Fruit fly (Drosophila melanogaster): ENCODE measurements around the gene DIP-gamma.
A peak's percentile ranks its signal among the peaks of the same experiment; 100 is the strongest.

DIP-gamma gene

DNA sequence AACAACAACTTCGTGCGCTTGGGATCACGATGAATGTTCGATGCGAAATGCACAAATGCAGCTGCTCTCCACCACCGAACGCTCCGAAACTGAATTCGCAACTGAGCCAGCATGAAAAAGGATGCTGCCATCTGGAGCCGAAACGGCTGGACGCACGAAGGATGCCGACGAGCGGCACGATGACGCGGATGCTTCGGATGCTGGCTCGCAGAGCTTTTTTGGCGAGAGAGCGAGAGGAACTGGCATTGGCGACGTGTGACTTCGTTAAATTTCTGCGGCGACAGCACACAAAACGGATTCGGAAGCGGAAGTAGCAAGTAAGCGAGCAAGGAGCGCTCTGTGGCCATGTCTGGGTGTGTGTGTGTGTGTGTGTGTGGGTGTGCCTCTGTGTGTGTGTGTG lies at the start of gene DIP-gamma:
DIP-gamma (minus strand) TSS at position 107 of the 400 bp plus-strand sequence.
- TF ChIP-seq kay (GFP tag; ENCODE audit: borderline replicate concordance) (no peak), CG33017 (tag; optimal IDR thresholded peaks at IDR 0.05) (no peak), cic (GFP tag; optimal IDR thresholded peaks at IDR 0.05) (no peak), Clk (GFP tag; optimal IDR thresholded peaks at IDR 0.05) (no peak), pad (GFP tag; optimal IDR thresholded peaks at IDR 0.05) (no peak), CG7045 (GFP tag; optimal IDR thresholded peaks at IDR 0.05) (no peak), CG14711 (tag; optimal IDR thresholded peaks at IDR 0.05) (no peak), CG12768 (GFP tag; optimal IDR thresholded peaks at IDR 0.05) (no peak), toe (GFP tag; optimal IDR thresholded peaks at IDR 0.05) (no peak), tj (GFP tag; optimal IDR thresholded peaks at IDR 0.05) (no peak), Mnt (GFP tag; optimal IDR thresholded peaks at IDR 0.05) (no peak), CG7101 (tag; optimal IDR thresholded peaks at IDR 0.05) (no peak), CG1620 (GFP tag; optimal IDR thresholded peaks at IDR 0.05) (no peak), CG5204 (GFP tag; optimal IDR thresholded peaks at IDR 0.05) (no peak), bab1 (GFP tag; optimal IDR thresholded peaks at IDR 0.05) (no peak), Hr96 (GFP tag; optimal IDR thresholded peaks at IDR 0.05) (no peak), ovo (GFP tag; optimal IDR thresholded peaks at IDR 0.05) (no peak), Crg-1 (GFP tag; optimal IDR thresholded peaks at IDR 0.05) (no peak), CG11617 (GFP tag; optimal IDR thresholded peaks at IDR 0.05) (no peak)

DNA sequence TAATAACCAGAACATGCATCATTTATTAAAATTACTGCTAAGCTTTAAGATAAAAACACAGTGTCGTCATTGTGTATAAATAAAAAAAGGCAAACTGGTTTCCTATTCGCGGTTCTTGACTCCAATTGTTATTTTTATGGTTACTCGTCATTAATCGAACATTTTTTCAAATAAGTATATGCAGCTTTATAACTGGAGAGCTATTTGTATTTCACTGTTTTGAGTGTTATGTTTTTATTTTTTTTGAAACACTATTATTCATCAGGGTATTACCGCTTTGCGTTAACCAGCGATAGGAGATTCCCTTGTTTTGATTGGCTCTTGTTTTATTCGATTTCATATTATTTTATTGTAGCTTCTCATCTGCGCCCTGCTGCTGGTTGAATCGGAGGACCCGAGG lies 41.0 kb upstream of the DIP-gamma start:
- TF ChIP-seq bab1 (GFP tag; optimal IDR thresholded peaks at IDR 0.05) (no peak), CG1620 (GFP tag; optimal IDR thresholded peaks at IDR 0.05) (no peak), tj (GFP tag; optimal IDR thresholded peaks at IDR 0.05) (no peak), CG14711 (tag; optimal IDR thresholded peaks at IDR 0.05) (no peak), kay (GFP tag; ENCODE audit: borderline replicate concordance) (no peak), CG7101 (tag; optimal IDR thresholded peaks at IDR 0.05) (no peak), toe (GFP tag; optimal IDR thresholded peaks at IDR 0.05) (no peak), ovo (GFP tag; optimal IDR thresholded peaks at IDR 0.05) (no peak), Clk (GFP tag; optimal IDR thresholded peaks at IDR 0.05) (no peak), cic (GFP tag; optimal IDR thresholded peaks at IDR 0.05) (no peak)

DNA sequence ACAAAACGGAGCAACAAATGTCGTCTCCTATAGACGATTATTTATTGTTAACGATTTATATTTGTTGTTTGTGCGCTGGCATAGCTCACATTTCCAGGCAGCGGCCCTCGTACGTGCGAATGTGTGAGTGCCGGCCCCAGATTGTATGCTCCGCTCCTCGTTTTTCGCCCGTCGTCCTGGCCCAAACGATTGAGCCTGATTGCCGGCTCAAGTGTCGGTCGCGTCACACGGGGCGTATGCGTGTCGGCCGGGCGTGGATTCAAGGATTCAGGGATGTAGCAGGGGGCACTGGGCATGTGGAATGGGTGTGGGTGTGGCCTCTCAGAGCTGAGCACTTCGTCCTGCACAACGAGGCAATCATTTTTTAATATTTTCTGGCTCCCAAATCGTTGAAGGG lies 35.4 kb upstream of the DIP-gamma start:
- TF ChIP-seq CG12768 (GFP tag; optimal IDR thresholded peaks at IDR 0.05) (no peak), CG14711 (tag; optimal IDR thresholded peaks at IDR 0.05) (no peak), Clk (GFP tag; optimal IDR thresholded peaks at IDR 0.05) (no peak)

DNA sequence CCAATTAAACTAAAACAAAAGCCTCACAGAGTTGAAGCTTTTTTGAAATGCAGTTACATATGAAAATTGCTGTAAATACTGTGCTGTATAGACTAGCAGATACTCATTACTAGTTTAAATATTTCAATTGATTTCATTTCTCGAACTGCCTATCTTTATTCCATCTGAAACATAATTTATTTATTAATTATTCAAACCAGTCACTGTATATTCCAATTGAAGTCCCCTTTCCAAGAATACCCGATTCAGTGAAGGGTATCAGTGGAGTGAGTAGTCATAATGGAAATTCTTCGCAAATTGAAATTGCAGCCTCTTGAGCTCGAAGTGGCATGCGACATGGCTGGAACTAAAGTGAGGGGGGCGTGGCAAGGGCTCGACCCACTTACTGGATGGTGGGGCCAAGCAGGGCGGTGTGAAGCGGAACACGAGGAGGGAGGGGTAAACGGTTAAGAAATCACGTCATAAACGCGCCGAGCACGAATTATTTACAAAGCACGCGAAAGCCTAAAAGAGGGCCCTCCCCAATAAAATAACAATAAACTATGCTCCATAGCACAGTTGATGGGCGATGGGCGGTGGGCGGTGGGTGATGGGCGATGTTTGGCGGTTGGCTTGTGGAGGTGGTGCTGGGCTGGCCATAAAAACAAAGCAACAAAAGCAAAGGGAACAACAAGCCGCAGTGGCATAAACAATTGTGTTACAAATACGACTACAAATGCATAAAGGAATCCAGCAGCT lies 34.9 kb upstream of the DIP-gamma start:
- TF ChIP-seq bab1 (GFP tag; optimal IDR thresholded peaks at IDR 0.05) = peak; percentile 70
- no peak for TF ChIP-seq CG7045 (GFP tag; optimal IDR thresholded peaks at IDR 0.05)

DNA sequence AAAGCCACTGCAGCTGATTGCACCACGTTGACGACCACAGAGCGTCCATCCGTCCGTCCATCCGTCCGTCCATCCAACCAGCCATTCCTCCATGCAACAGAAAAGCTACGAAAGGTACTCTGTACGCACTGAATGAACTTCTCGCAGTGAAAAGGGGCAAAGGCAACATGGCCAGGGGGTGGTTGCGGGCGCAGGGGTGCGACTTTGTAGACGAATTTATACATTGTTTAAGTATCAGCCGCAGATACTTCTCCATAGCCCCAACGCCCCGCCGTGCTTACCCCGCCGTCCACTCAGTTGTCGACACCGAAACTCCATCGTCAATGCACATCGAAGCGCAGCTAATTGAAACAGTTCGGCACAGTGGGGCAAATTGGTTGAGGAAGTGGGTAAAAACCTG lies 29.8 kb upstream of the DIP-gamma start:
- TF ChIP-seq CG14711 (tag; optimal IDR thresholded peaks at IDR 0.05) (no peak), Hr96 (GFP tag; optimal IDR thresholded peaks at IDR 0.05) (no peak), bab1 (GFP tag; optimal IDR thresholded peaks at IDR 0.05) (no peak), cic (GFP tag; optimal IDR thresholded peaks at IDR 0.05) (no peak), ovo (GFP tag; optimal IDR thresholded peaks at IDR 0.05) (no peak), cnc (optimal IDR thresholded peaks at IDR 0.05) (no peak), CG11617 (GFP tag; optimal IDR thresholded peaks at IDR 0.05) (no peak), CG7101 (tag; optimal IDR thresholded peaks at IDR 0.05) (no peak), toe (GFP tag; optimal IDR thresholded peaks at IDR 0.05) (no peak), tj (GFP tag; optimal IDR thresholded peaks at IDR 0.05) (no peak), Crg-1 (GFP tag; optimal IDR thresholded peaks at IDR 0.05) (no peak), Clk (GFP tag; optimal IDR thresholded peaks at IDR 0.05) (no peak), CG1620 (GFP tag; optimal IDR thresholded peaks at IDR 0.05) (no peak), kay (GFP tag; ENCODE audit: borderline replicate concordance) (no peak), CG5204 (GFP tag; optimal IDR thresholded peaks at IDR 0.05) (no peak), CG33017 (tag; optimal IDR thresholded peaks at IDR 0.05) (no peak)

DNA sequence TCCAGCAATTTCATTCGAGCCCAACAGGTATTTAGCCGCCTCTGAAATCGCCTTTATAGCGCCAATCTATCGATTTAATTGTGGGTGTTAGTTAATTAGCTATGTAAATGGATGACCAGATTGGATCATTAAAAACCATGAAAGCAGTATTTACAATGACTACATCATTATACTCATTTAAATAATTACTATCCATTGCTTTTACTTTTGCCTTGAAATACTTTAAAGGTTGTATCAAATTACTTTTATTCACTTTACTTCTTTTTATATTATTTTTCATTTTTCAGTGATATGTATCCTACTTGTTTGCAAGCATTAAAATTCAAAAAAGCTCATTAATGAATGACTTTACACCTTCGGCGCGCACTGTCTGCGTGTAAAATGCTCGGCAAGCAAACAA lies 28.8 kb upstream of the DIP-gamma start:
- TF ChIP-seq cic (GFP tag; optimal IDR thresholded peaks at IDR 0.05) (no peak), tj (GFP tag; optimal IDR thresholded peaks at IDR 0.05) (no peak), CG7101 (tag; optimal IDR thresholded peaks at IDR 0.05) (no peak), Mnt (GFP tag; optimal IDR thresholded peaks at IDR 0.05) (no peak), Hr96 (GFP tag; optimal IDR thresholded peaks at IDR 0.05) (no peak), toe (GFP tag; optimal IDR thresholded peaks at IDR 0.05) (no peak), Crg-1 (GFP tag; optimal IDR thresholded peaks at IDR 0.05) (no peak), CG11617 (GFP tag; optimal IDR thresholded peaks at IDR 0.05) (no peak), CG1620 (GFP tag; optimal IDR thresholded peaks at IDR 0.05) (no peak), Clk (GFP tag; optimal IDR thresholded peaks at IDR 0.05) (no peak), CG7045 (GFP tag; optimal IDR thresholded peaks at IDR 0.05) (no peak), ovo (GFP tag; optimal IDR thresholded peaks at IDR 0.05) (no peak), bab1 (GFP tag; optimal IDR thresholded peaks at IDR 0.05) (no peak), CG5204 (GFP tag; optimal IDR thresholded peaks at IDR 0.05) (no peak), cnc (optimal IDR thresholded peaks at IDR 0.05) (no peak)

DNA sequence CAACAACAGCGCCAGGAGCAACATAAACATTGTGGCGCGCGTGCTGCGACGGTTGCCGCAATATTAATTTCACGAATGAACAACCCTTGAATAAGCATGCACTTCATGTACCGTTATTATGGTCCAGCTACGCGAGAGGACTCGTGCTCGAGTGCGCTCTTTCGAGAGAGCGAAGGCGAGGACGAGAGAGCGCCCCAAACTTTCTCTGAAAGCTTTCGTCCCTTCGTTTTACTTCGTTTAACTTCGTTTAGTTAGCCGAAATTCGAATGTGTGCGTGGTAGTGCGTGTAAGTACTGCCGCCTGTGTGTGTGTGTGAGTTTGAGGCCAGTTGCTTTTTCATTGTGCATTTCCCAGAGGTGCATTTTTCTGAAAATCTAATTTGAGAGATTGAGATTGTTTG lies 20.5 kb upstream of the DIP-gamma start:
- TF ChIP-seq CG14711 (tag; optimal IDR thresholded peaks at IDR 0.05) = no peak
- TF ChIP-seq Mnt (GFP tag; optimal IDR thresholded peaks at IDR 0.05) = no peak
- no peak for TF ChIP-seq Crg-1 (GFP tag; optimal IDR thresholded peaks at IDR 0.05)
- no peak for TF ChIP-seq pad (GFP tag; optimal IDR thresholded peaks at IDR 0.05)
- TF ChIP-seq CG11617 (GFP tag; optimal IDR thresholded peaks at IDR 0.05) = no peak
- no peak for TF ChIP-seq CG7045 (GFP tag; optimal IDR thresholded peaks at IDR 0.05)
- TF ChIP-seq bab1 (GFP tag; optimal IDR thresholded peaks at IDR 0.05) = no peak
- TF ChIP-seq CG12768 (GFP tag; optimal IDR thresholded peaks at IDR 0.05) = no peak
- no peak for TF ChIP-seq CG1620 (GFP tag; optimal IDR thresholded peaks at IDR 0.05)
- TF ChIP-seq Hr96 (GFP tag; optimal IDR thresholded peaks at IDR 0.05) = no peak
